Fruit fly (Drosophila melanogaster) whole organism, embryonic: ENCODE data around the gene Lon.

Experiments used
- C15 ChIP-seq: fragments of 200-800 bp; sonication (Bioruptor generic); IDR thresholded peaks from 3 replicates; pipeline ENCODE4 v1.3.6; 2022; ENCODE audit warnings: missing biosample characterization, missing genetic modification characterization
- CG10321 ChIP-seq: fragments of 200-800 bp; sonication (Bioruptor generic); IDR thresholded peaks from 2 replicates; pipeline ENCODE4 v1.3.6; 2022; ENCODE audit warnings: missing biosample characterization, missing genetic modification characterization
- CG10654 ChIP-seq: fragments of 200-800 bp; sonication (Bioruptor generic); optimal IDR thresholded peaks from 2 replicates; lab custom pipeline; 2016; ENCODE audit warnings: missing biosample characterization, missing genetic modification characterization
- CG10959 ChIP-seq: fragments of 200-800 bp; sonication (Bioruptor generic); IDR thresholded peaks from 2 replicates; pipeline ENCODE4 v1.3.6; 2022; ENCODE audit warnings: missing biosample characterization, missing genetic modification characterization
- CG11723 ChIP-seq: fragments of 200-800 bp; sonication (Bioruptor generic); optimal IDR thresholded peaks from 2 replicates; lab custom pipeline; 2017; ENCODE audit warnings: missing biosample characterization, mild to moderate bottlenecking, missing genetic modification characterization
- CG12071 ChIP-seq: fragments of 200-800 bp; sonication (Bioruptor generic); optimal IDR thresholded peaks from 3 replicates; lab custom pipeline; 2018; ENCODE audit warnings: missing biosample characterization, mild to moderate bottlenecking, missing genetic modification characterization
- CG12104 ChIP-seq: fragments of 200-800 bp; sonication (Bioruptor generic); optimal IDR thresholded peaks from 3 replicates; lab custom pipeline; 2016; ENCODE audit warnings: missing biosample characterization, missing genetic modification characterization
- CG12391 ChIP-seq: fragments of 200-800 bp; sonication (Bioruptor generic); optimal IDR thresholded peaks from 3 replicates; lab custom pipeline; 2018; ENCODE audit warnings: missing biosample characterization, mild to moderate bottlenecking, missing genetic modification characterization, moderate library complexity
- CG12744 ChIP-seq: fragments of 200-800 bp; sonication (Bioruptor generic); optimal IDR thresholded peaks from 2 replicates; lab custom pipeline; 2016; ENCODE audit warnings: missing biosample characterization, missing genetic modification characterization
- CG15011 ChIP-seq: fragments of 200-800 bp; sonication (Bioruptor generic); optimal IDR thresholded peaks from 3 replicates; lab custom pipeline; 2018; ENCODE audit warnings: missing biosample characterization, mild to moderate bottlenecking, missing genetic modification characterization
- CG2712 ChIP-seq: fragments of 200-800 bp; optimal IDR thresholded peaks from 3 replicates; lab custom pipeline; 2019; ENCODE audit warnings: missing biosample characterization, mild to moderate bottlenecking, missing genetic modification characterization, moderate library complexity
- CG2875 ChIP-seq: fragments of 200-800 bp; sonication (Bioruptor generic); optimal IDR thresholded peaks from 2 replicates; lab custom pipeline; 2017; ENCODE audit warnings: missing biosample characterization, mild to moderate bottlenecking, missing genetic modification characterization, missing genetic modification reagents
- CG3407 ChIP-seq: fragments of 200-800 bp; sonication (Bioruptor generic); optimal IDR thresholded peaks from 2 replicates; lab custom pipeline; 2018; ENCODE audit warnings: missing biosample characterization, mild to moderate bottlenecking, missing genetic modification characterization
- CG3838 ChIP-seq: fragments of 200-800 bp; sonication (Bioruptor generic); optimal IDR thresholded peaks from 3 replicates; lab custom pipeline; 2016; ENCODE audit warnings: missing biosample characterization, missing genetic modification characterization
- CG6272 ChIP-seq: fragments of 200-800 bp; sonication (Bioruptor generic); IDR thresholded peaks from 2 replicates; pipeline ENCODE4 v1.3.6; 2022; ENCODE audit warnings: missing biosample characterization, missing genetic modification characterization
- CG6854 ChIP-seq: fragments of 200-800 bp; sonication (Bioruptor generic); optimal IDR thresholded peaks from 3 replicates; lab custom pipeline; 2017; ENCODE audit warnings: missing biosample characterization, mild to moderate bottlenecking, missing genetic modification characterization
- Dref ChIP-seq: fragments of 200-800 bp; sonication (Bioruptor generic); IDR thresholded peaks from 2 replicates; pipeline ENCODE4 v1.3.6; 2022; ENCODE audit warnings: missing biosample characterization, missing genetic modification characterization
- Ets65A ChIP-seq: fragments of 200-800 bp; sonication (Bioruptor generic); peaks from one replicate; lab custom pipeline; 2016; ENCODE audit warnings: missing biosample characterization, missing genetic modification characterization
- Hand ChIP-seq: fragments of 200-800 bp; sonication (Bioruptor generic); optimal IDR thresholded peaks from 2 replicates; lab custom pipeline; 2017; ENCODE audit warnings: mild to moderate bottlenecking, missing biosample characterization, missing genetic modification reagents, missing genetic modification characterization
- Hmr ChIP-seq: fragments of 200-800 bp; sonication (Bioruptor generic); optimal IDR thresholded peaks from 3 replicates; lab custom pipeline; 2017; ENCODE audit warnings: mild to moderate bottlenecking, missing biosample characterization, missing genetic modification reagents, missing genetic modification characterization
- Hmx ChIP-seq: fragments of 200-800 bp; sonication (Bioruptor generic); optimal IDR thresholded peaks from 2 replicates; lab custom pipeline; 2016; ENCODE audit warnings: missing biosample characterization, missing genetic modification characterization
- Hr3 ChIP-seq: fragments of 200-800 bp; sonication (Bioruptor generic); optimal IDR thresholded peaks from 3 replicates; lab custom pipeline; 2016; ENCODE audit warnings: missing biosample characterization, missing genetic modification characterization
- MESR4 ChIP-seq: fragments of 200-800 bp; sonication (Bioruptor generic); optimal IDR thresholded peaks from 2 replicates; lab custom pipeline; 2018; ENCODE audit warnings: missing biosample characterization, mild to moderate bottlenecking, missing genetic modification characterization, moderate library complexity
- Mes4 ChIP-seq: fragments of 200-800 bp; sonication (Bioruptor generic); optimal IDR thresholded peaks from 2 replicates; lab custom pipeline; 2016; ENCODE audit warnings: missing biosample characterization, missing genetic modification characterization
- Myb ChIP-seq: fragments of 200-800 bp; sonication (Bioruptor generic); optimal IDR thresholded peaks from 2 replicates; lab custom pipeline; 2016; ENCODE audit warnings: missing biosample characterization, missing genetic modification characterization
- Sox102F ChIP-seq: fragments of 200-800 bp; sonication (Bioruptor generic); optimal IDR thresholded peaks from 2 replicates; lab custom pipeline; 2018; ENCODE audit warnings: missing biosample characterization, mild to moderate bottlenecking, missing genetic modification characterization, moderate library complexity
- Vsx1 ChIP-seq: fragments of 200-800 bp; sonication (Bioruptor generic); optimal IDR thresholded peaks from 2 replicates; lab custom pipeline; 2017; ENCODE audit warnings: missing biosample characterization, mild to moderate bottlenecking, missing genetic modification characterization, missing genetic modification reagents
- Xbp1 ChIP-seq: fragments of 200-800 bp; sonication (Bioruptor generic); optimal IDR thresholded peaks from 3 replicates; lab custom pipeline; 2016; ENCODE audit warnings: missing biosample characterization, mild to moderate bottlenecking, missing genetic modification characterization
- cad ChIP-seq: fragments of >200 bp; optimal IDR thresholded peaks from 2 replicates; lab custom pipeline; 2017; ENCODE audit warnings: missing biosample characterization, missing genetic modification characterization
- crol ChIP-seq: fragments of 200-800 bp; sonication (Bioruptor generic); IDR thresholded peaks from 2 replicates; pipeline ENCODE4 v1.3.6; 2022; ENCODE audit warnings: missing biosample characterization, missing genetic modification characterization
- dimm ChIP-seq: fragments of 200-800 bp; sonication (Bioruptor generic); IDR thresholded peaks from 2 replicates; pipeline ENCODE4 v1.3.6; 2022; ENCODE audit warnings: missing biosample characterization, missing genetic modification characterization
- fu2 ChIP-seq: fragments of 200-800 bp; sonication (Bioruptor generic); optimal IDR thresholded peaks from 2 replicates; lab custom pipeline; 2016; ENCODE audit warnings: missing biosample characterization, missing genetic modification characterization
- grau ChIP-seq: fragments of 200-800 bp; optimal IDR thresholded peaks from 3 replicates; lab custom pipeline; 2019; ENCODE audit warnings: missing biosample characterization, mild to moderate bottlenecking, missing genetic modification characterization, moderate library complexity
- gt ChIP-seq: fragments of 200-800 bp; sonication (Bioruptor generic); IDR thresholded peaks from 2 replicates; pipeline ENCODE4 v1.3.6; 2022; ENCODE audit warnings: missing biosample characterization, missing genetic modification characterization
- her ChIP-seq: fragments of 200-800 bp; sonication (Bioruptor generic); optimal IDR thresholded peaks from 2 replicates; lab custom pipeline; 2016; ENCODE audit warnings: missing biosample characterization, missing genetic modification characterization
- kay ChIP-seq: fragments of 200-800 bp; sonication (Bioruptor generic); optimal IDR thresholded peaks from 2 replicates; lab custom pipeline; 2016; ENCODE audit warnings: missing biosample characterization, missing genetic modification characterization
- klu ChIP-seq: fragments of 200-800 bp; sonication (Bioruptor generic); IDR thresholded peaks from 2 replicates; pipeline ENCODE4 v1.3.6; 2022; ENCODE audit warnings: missing biosample characterization, missing genetic modification characterization
- lab ChIP-seq: fragments of 200-800 bp; sonication (Bioruptor generic); optimal IDR thresholded peaks from 3 replicates; lab custom pipeline; 2017; ENCODE audit warnings: missing biosample characterization, missing genetic modification characterization, mild to moderate bottlenecking, moderate library complexity, missing genetic modification reagents
- sens ChIP-seq: fragments of 200-800 bp; sonication (Bioruptor generic); peaks from one replicate; lab custom pipeline; 2016; ENCODE audit warnings: missing biosample characterization, missing genetic modification characterization
- sim ChIP-seq: fragments of 200-800 bp; sonication (Bioruptor generic); IDR thresholded peaks from 2 replicates; pipeline ENCODE4 v1.3.6; 2022; ENCODE audit warnings: missing biosample characterization, missing genetic modification characterization
- slbo ChIP-seq: fragments of 200-800 bp; sonication (Bioruptor generic); IDR thresholded peaks from 2 replicates; pipeline ENCODE4 v1.3.6; 2022; ENCODE audit warnings: missing biosample characterization, missing genetic modification characterization
- sug ChIP-seq: fragments of 200-800 bp; optimal IDR thresholded peaks from 2 replicates; lab custom pipeline; 2019; ENCODE audit warnings: missing biosample characterization, mild to moderate bottlenecking, missing genetic modification characterization, moderate library complexity
- tin ChIP-seq: fragments of 200-800 bp; sonication (Bioruptor generic); optimal IDR thresholded peaks from 3 replicates; lab custom pipeline; 2016; ENCODE audit warnings: missing biosample characterization, missing genetic modification characterization
- tll ChIP-seq, 2 experiments: fragments of 200-800 bp in 1 of 2; fragments of >200 bp in 1 of 2; sonication (Bioruptor generic) in 1 of 2; optimal IDR thresholded peaks; 2 replicates each; lab custom pipeline; 2017 to 2019; ENCODE audit warnings: missing biosample characterization in 2 of 2, missing genetic modification characterization in 2 of 2, mild to moderate bottlenecking in 1 of 2, moderate library complexity in 1 of 2
- vvl ChIP-seq: fragments of 200-800 bp; sonication (Bioruptor generic); IDR thresholded peaks from 2 replicates; pipeline ENCODE4 v1.3.6; 2022; ENCODE audit warnings: missing biosample characterization, missing genetic modification characterization
- wek ChIP-seq: fragments of 200-800 bp; sonication (Bioruptor generic); optimal IDR thresholded peaks from 3 replicates; lab custom pipeline; 2018; ENCODE audit warnings: missing biosample characterization, mild to moderate bottlenecking, missing genetic modification characterization, moderate library complexity
- yki ChIP-seq: fragments of >200 bp; optimal IDR thresholded peaks from 3 replicates; lab custom pipeline; 2018
- zf30C ChIP-seq: fragments of 200-800 bp; sonication (Bioruptor generic); optimal IDR thresholded peaks from 3 replicates; lab custom pipeline; 2018; ENCODE audit warnings: missing biosample characterization, mild to moderate bottlenecking, missing genetic modification characterization

Gene Lon

dm6 chr3L:19632766-19633632 lies 21.0 kb upstream of the Lon start (continued):
- TF ChIP-seq Mes4 (GFP tag; lab: Kevin White, UChicago) (no peak), zf30C (GFP tag; lab: Kevin White, UChicago) (peak; percentile 40), Hr3 (GFP tag; lab: Kevin White, UChicago) (peak; percentile 56)

dm6 chr3L:19631867-19632266 lies 19.9 kb upstream of the Lon start:
- no peak for TF ChIP-seq tin (GFP tag; lab: Kevin White, UChicago)
- TF ChIP-seq dimm (GFP tag; lab: Robert Waterston, UW) = no peak
- TF ChIP-seq Hand = no peak
- peak; percentile 45; the same call in 1 of the 2 replicates for TF ChIP-seq CG10321
- no peak for TF ChIP-seq Hmx
- no peak for TF ChIP-seq C15 (GFP tag; lab: Robert Waterston, UW)
- TF ChIP-seq Myb (GFP tag; lab: Kevin White, UChicago) = no peak
- TF ChIP-seq lab (GFP tag; lab: Kevin White, UChicago) = no peak
- no peak for TF ChIP-seq Xbp1 (GFP tag; lab: Kevin White, UChicago)
- TF ChIP-seq sens (GFP tag; lab: Kevin White, UChicago) = peak; percentile 17

dm6 chr3L:19630701-19631100 lies 18.7 kb upstream of the Lon start:
- TF ChIP-seq CG10654 (GFP tag; lab: Kevin White, UChicago) (no peak), kay (GFP tag; lab: Kevin White, UChicago) (no peak), Dref (GFP tag; lab: Robert Waterston, UW) (no peak), CG3407 (GFP tag; lab: Kevin White, UChicago) (no peak), her (GFP tag; lab: Kevin White, UChicago) (no peak), crol (GFP tag; lab: Robert Waterston, UW) (peak; percentile 74), cad (GFP tag; lab: Kevin White, UChicago) (no peak), vvl (GFP tag; lab: Robert Waterston, UW) (no peak), wek (GFP tag; lab: Kevin White, UChicago) (no peak), CG15011 (GFP tag; lab: Kevin White, UChicago) (no peak), MESR4 (GFP tag; lab: Kevin White, UChicago) (no peak), CG6272 (GFP tag; lab: Robert Waterston, UW) (no peak), CG12744 (GFP tag; lab: Kevin White, UChicago) (no peak), Sox102F (no peak), sim (no peak), Vsx1 (GFP tag; lab: Kevin White, UChicago) (no peak), CG12391 (no peak), CG6854 (peak; percentile 31), gt (GFP tag; lab: Robert Waterston, UW) (no peak), sug (peak; percentile 51), grau (tag; lab: Kevin White, UChicago) (no peak), yki (lab: Kevin White, UChicago) (no peak), CG12071 (no peak), CG12104 (no peak), CG2712 (tag; lab: Kevin White, UChicago) (no peak), fu2 (GFP tag; lab: Kevin White, UChicago) (no peak), tll (GFP tag; optimal IDR thresholded peaks at IDR 0.05; lab: Kevin White, UChicago) (no peak), Hr3 (GFP tag; lab: Kevin White, UChicago) (no peak), CG10959 (GFP tag; lab: Robert Waterston, UW) (no peak), CG2875 (GFP tag; lab: Kevin White, UChicago) (no peak), slbo (0 out of 2 replicates have a peak, but pooled peaks have one; percentile 15), klu (GFP tag; lab: Robert Waterston, UW) (no peak), CG11723 (no peak), CG3838 (GFP tag; lab: Kevin White, UChicago) (no peak), Ets65A (GFP tag; lab: Kevin White, UChicago) (no peak), Hmr (GFP tag; lab: Kevin White, UChicago) (peak; percentile 57), Hand (no peak)
